Fruit fly (Drosophila melanogaster) whole organism, prepupa: ENCODE results near the gene Npc2h.

Experiments used
- Blimp-1 ChIP-seq: fragments of 200-800 bp; sonication (Bioruptor generic); optimal IDR thresholded peaks from 3 replicates; lab custom pipeline; 2017; ENCODE audit warnings: missing biosample characterization, missing genetic modification characterization, mild to moderate bottlenecking, moderate library complexity, missing genetic modification reagents
- CG11902 ChIP-seq: fragments of 200-800 bp; sonication (Bioruptor generic); optimal IDR thresholded peaks from 3 replicates; lab custom pipeline; 2016; ENCODE audit warnings: missing biosample characterization, missing genetic modification characterization
- CG15336 ChIP-seq: fragments of 200-800 bp; sonication (Bioruptor generic); IDR thresholded peaks from 2 replicates; pipeline ENCODE4 v1.3.6; 2022; ENCODE audit warnings: missing biosample characterization, missing genetic modification characterization
- CG1621 ChIP-seq: fragments of 200-800 bp; sonication (Bioruptor generic); optimal IDR thresholded peaks from 3 replicates; lab custom pipeline; 2018; ENCODE audit warnings: missing biosample characterization, mild to moderate bottlenecking, missing genetic modification characterization
- CG16779 ChIP-seq: fragments of 200-800 bp; sonication (Bioruptor generic); optimal IDR thresholded peaks from 3 replicates; lab custom pipeline; 2017; ENCODE audit warnings: missing biosample characterization, mild to moderate bottlenecking, missing genetic modification characterization
- CG31627 ChIP-seq: fragments of 200-800 bp; sonication (Bioruptor generic); optimal IDR thresholded peaks from 3 replicates; lab custom pipeline; 2016; ENCODE audit warnings: missing biosample characterization, missing genetic modification characterization
- CG34406 ChIP-seq: fragments of 200-800 bp; sonication (Bioruptor generic); optimal IDR thresholded peaks from 3 replicates; lab custom pipeline; 2016; ENCODE audit warnings: missing biosample characterization, missing genetic modification characterization
- CG4318 ChIP-seq: fragments of 200-800 bp; sonication (Bioruptor generic); optimal IDR thresholded peaks from 3 replicates; lab custom pipeline; 2017; ENCODE audit warnings: missing biosample characterization, mild to moderate bottlenecking, missing genetic modification characterization
- CG6163 ChIP-seq: fragments of 200-800 bp; sonication (Bioruptor generic); IDR thresholded peaks from 3 replicates; pipeline ENCODE4 v1.3.6; 2022; ENCODE audit warnings: missing biosample characterization, missing genetic modification characterization
- CG6276 ChIP-seq: fragments of 200-800 bp; sonication (Bioruptor generic); optimal IDR thresholded peaks from 2 replicates; lab custom pipeline; 2017; ENCODE audit warnings: missing biosample characterization, mild to moderate bottlenecking, missing genetic modification characterization
- CG6792 ChIP-seq: fragments of 200-800 bp; sonication (Bioruptor generic); optimal IDR thresholded peaks from 3 replicates; lab custom pipeline; 2016; ENCODE audit warnings: missing biosample characterization, missing genetic modification characterization
- CG6808 ChIP-seq: fragments of 200-800 bp; sonication (Bioruptor generic); optimal IDR thresholded peaks from 3 replicates; lab custom pipeline; 2017; ENCODE audit warnings: missing biosample characterization, missing genetic modification characterization, mild to moderate bottlenecking, moderate library complexity, missing genetic modification reagents
- CG6854 ChIP-seq: fragments of 200-800 bp; sonication (Bioruptor generic); optimal IDR thresholded peaks from 2 replicates; lab custom pipeline; 2017; ENCODE audit warnings: missing biosample characterization, mild to moderate bottlenecking, missing genetic modification characterization
- CG7368 ChIP-seq: fragments of 200-800 bp; sonication (Bioruptor generic); optimal IDR thresholded peaks from 3 replicates; lab custom pipeline; 2016; ENCODE audit warnings: missing biosample characterization, missing genetic modification characterization
- CG8119 ChIP-seq: fragments of 200-800 bp; sonication (Bioruptor generic); IDR thresholded peaks from 3 replicates; pipeline ENCODE4 v1.3.6; 2022; ENCODE audit warnings: missing biosample characterization, missing genetic modification characterization
- CG9139 ChIP-seq: fragments of 200-800 bp; sonication (Bioruptor generic); optimal IDR thresholded peaks from 3 replicates; lab custom pipeline; 2017; ENCODE audit warnings: missing biosample characterization, mild to moderate bottlenecking, missing genetic modification characterization
- Eip75B ChIP-seq: fragments of 200-800 bp; sonication (Bioruptor generic); optimal IDR thresholded peaks from 3 replicates; lab custom pipeline; 2016; ENCODE audit warnings: missing biosample characterization, missing genetic modification characterization
- Eip93F ChIP-seq: fragments of 200-800 bp; sonication (Bioruptor generic); optimal IDR thresholded peaks from 2 replicates; lab custom pipeline; 2016; ENCODE audit warnings: missing biosample characterization, mild to moderate bottlenecking, missing genetic modification characterization
- Ets21C ChIP-seq: fragments of 200-800 bp; sonication (Bioruptor generic); optimal IDR thresholded peaks from 3 replicates; lab custom pipeline; 2016; ENCODE audit warnings: missing biosample characterization, missing genetic modification characterization
- Gug ChIP-seq: fragments of 200-800 bp; sonication (Bioruptor generic); IDR thresholded peaks from 2 replicates; pipeline ENCODE4 v1.3.6; 2022; ENCODE audit warnings: missing biosample characterization, missing genetic modification characterization
- Hr39 ChIP-seq: fragments of 200-800 bp; sonication (Bioruptor generic); optimal IDR thresholded peaks from 2 replicates; lab custom pipeline; 2016; ENCODE audit warnings: missing biosample characterization, missing genetic modification characterization
- Hr4 ChIP-seq: fragments of 200-800 bp; sonication (Bioruptor generic); optimal IDR thresholded peaks from 3 replicates; lab custom pipeline; 2016; ENCODE audit warnings: missing biosample characterization, missing genetic modification characterization
- Met ChIP-seq: fragments of 200-800 bp; sonication (Bioruptor generic); optimal IDR thresholded peaks from 3 replicates; lab custom pipeline; 2016; ENCODE audit warnings: missing biosample characterization, missing genetic modification characterization
- OdsH ChIP-seq: fragments of 200-800 bp; sonication (Bioruptor generic); optimal IDR thresholded peaks from 3 replicates; lab custom pipeline; 2016; ENCODE audit warnings: missing biosample characterization, missing genetic modification characterization
- Smox ChIP-seq: fragments of 200-800 bp; sonication (Bioruptor generic); optimal IDR thresholded peaks from 3 replicates; lab custom pipeline; 2016; ENCODE audit warnings: missing biosample characterization, missing genetic modification characterization
- Sox102F ChIP-seq: fragments of 200-800 bp; sonication (Bioruptor generic); optimal IDR thresholded peaks from 2 replicates; lab custom pipeline; 2016; ENCODE audit warnings: missing biosample characterization, mild to moderate bottlenecking, missing genetic modification characterization
- Sox14 ChIP-seq: fragments of 200-800 bp; sonication (Bioruptor generic); optimal IDR thresholded peaks from 3 replicates; lab custom pipeline; 2016; ENCODE audit warnings: missing biosample characterization, missing genetic modification characterization
- Sox15 ChIP-seq: fragments of 200-800 bp; sonication (Bioruptor generic); optimal IDR thresholded peaks from 3 replicates; lab custom pipeline; 2016; ENCODE audit warnings: missing biosample characterization, missing genetic modification characterization
- achi ChIP-seq: fragments of 200-800 bp; sonication (Bioruptor generic); optimal IDR thresholded peaks from 3 replicates; lab custom pipeline; 2016; ENCODE audit warnings: missing biosample characterization, missing genetic modification characterization
- acj6 ChIP-seq: fragments of 200-800 bp; sonication (Bioruptor generic); optimal IDR thresholded peaks from 3 replicates; lab custom pipeline; 2016; ENCODE audit warnings: missing biosample characterization, missing genetic modification characterization
- cyc ChIP-seq: fragments of 200-800 bp; sonication (Bioruptor generic); optimal IDR thresholded peaks from 3 replicates; lab custom pipeline; 2016; ENCODE audit warnings: missing biosample characterization, missing genetic modification characterization
- fd59A ChIP-seq: fragments of 200-800 bp; sonication (Bioruptor generic); optimal IDR thresholded peaks from 2 replicates; lab custom pipeline; 2017; ENCODE audit warnings: missing biosample characterization, mild to moderate bottlenecking, missing genetic modification characterization, missing genetic modification reagents
- fkh ChIP-seq: fragments of 200-800 bp; sonication (Bioruptor generic); optimal IDR thresholded peaks from 3 replicates; lab custom pipeline; 2017; ENCODE audit warnings: missing biosample characterization, mild to moderate bottlenecking, missing genetic modification characterization, moderate library complexity
- net ChIP-seq: fragments of 200-800 bp; sonication (Bioruptor generic); optimal IDR thresholded peaks from 3 replicates; lab custom pipeline; 2016; ENCODE audit warnings: missing biosample characterization, missing genetic modification characterization
- pdm3 ChIP-seq: fragments of 200-800 bp; sonication (Bioruptor generic); optimal IDR thresholded peaks from 3 replicates; lab custom pipeline; 2016; ENCODE audit warnings: missing biosample characterization, missing genetic modification characterization
- salr ChIP-seq, 2 experiments: fragments of 200-800 bp; sonication (Bioruptor generic); optimal IDR thresholded peaks; 3 replicates each; lab custom pipeline; 2016 to 2018; ENCODE audit warnings: missing biosample characterization in 2 of 2, missing genetic modification characterization in 2 of 2, mild to moderate bottlenecking in 1 of 2
- spab ChIP-seq: fragments of 200-800 bp; sonication (Bioruptor generic); optimal IDR thresholded peaks from 2 replicates; lab custom pipeline; 2017; ENCODE audit warnings: missing biosample characterization, mild to moderate bottlenecking, missing genetic modification characterization, missing genetic modification reagents
- ss ChIP-seq, 2 experiments: fragments of 200-800 bp; sonication (Bioruptor generic); optimal IDR thresholded peaks; 2 replicates in 1 of 2; 3 replicates in 1 of 2; lab custom pipeline; 2017 to 2018; ENCODE audit warnings: mild to moderate bottlenecking in 2 of 2, missing biosample characterization in 2 of 2, missing genetic modification characterization in 2 of 2, moderate library complexity in 1 of 2
- svp ChIP-seq: fragments of 200-800 bp; sonication (Bioruptor generic); peaks from one replicate; lab custom pipeline; 2016; ENCODE audit warnings: missing biosample characterization, missing genetic modification characterization
- topi ChIP-seq: fragments of 200-800 bp; sonication (Bioruptor generic); optimal IDR thresholded peaks from 3 replicates; lab custom pipeline; 2016; ENCODE audit warnings: missing biosample characterization, missing genetic modification characterization
- vri ChIP-seq: fragments of 200-800 bp; sonication (Bioruptor generic); optimal IDR thresholded peaks from 3 replicates; lab custom pipeline; 2016; ENCODE audit warnings: missing biosample characterization, mild to moderate bottlenecking, missing genetic modification characterization

Npc2h gene

dm6 chr3R:30714395-30714794, 31.7 kb downstream of the Npc2h start (continued):
- TF ChIP-seq Met (GFP tag; lab: Kevin White, UChicago) (no peak), ss (GFP tag; optimal IDR thresholded peaks at IDR 0.05; lab: Kevin White, UChicago) (no peak), Eip75B (no peak), Hr39 (GFP tag; lab: Kevin White, UChicago) (no peak), topi (GFP tag; lab: Kevin White, UChicago) (no peak), CG9139 (no peak), CG11902 (GFP tag; lab: Kevin White, UChicago) (no peak), CG6276 (GFP tag; lab: Kevin White, UChicago) (no peak), spab (no peak), CG15336 (GFP tag; lab: Robert Waterston, UW) (peak; percentile 60), Hr4 (GFP tag; lab: Kevin White, UChicago) (peak; percentile 58), CG7368 (GFP tag; lab: Kevin White, UChicago) (no peak), fd59A (GFP tag; lab: Kevin White, UChicago) (no peak), Gug (GFP tag; lab: Robert Waterston, UW) (no peak), achi (GFP tag; lab: Kevin White, UChicago) (no peak), CG6792 (GFP tag; lab: Kevin White, UChicago) (no peak), CG16779 (no peak), CG31627 (GFP tag; lab: Kevin White, UChicago) (no peak), OdsH (GFP tag; lab: Kevin White, UChicago) (no peak), Sox102F (no peak), CG4318 (no peak), salr (GFP tag; optimal IDR thresholded peaks at IDR 0.05; lab: Kevin White, UChicago) (peak in 1 of 2 experiments; percentile 8), CG6854 (GFP tag; lab: Kevin White, UChicago) (no peak), CG6163 (GFP tag; lab: Robert Waterston, UW) (peak; percentile 57; the same call in 1 of the 3 replicates), CG34406 (GFP tag; lab: Kevin White, UChicago) (no peak), Ets21C (GFP tag; lab: Kevin White, UChicago) (no peak), net (no peak), CG1621 (tag; lab: Kevin White, UChicago) (no peak), vri (GFP tag; lab: Kevin White, UChicago) (no peak)
- TF ChIP-seq, all 60 proteins: peak for 8

- TF ChIP-seq CG1621 (tag; lab: Kevin White, UChicago) = no peak
- TF ChIP-seq CG15336 (GFP tag; lab: Robert Waterston, UW) = no peak
- no peak for TF ChIP-seq CG6854 (GFP tag; lab: Kevin White, UChicago)
- TF ChIP-seq Eip93F (GFP tag; lab: Kevin White, UChicago) = no peak
- no peak for TF ChIP-seq CG6163 (GFP tag; lab: Robert Waterston, UW)
- TF ChIP-seq Smox = no peak
- no peak for TF ChIP-seq Eip75B
- TF ChIP-seq CG6808 (GFP tag; lab: Kevin White, UChicago) = no peak
- TF ChIP-seq CG8119 (GFP tag; lab: Robert Waterston, UW) = no peak
- TF ChIP-seq CG4318 = no peak
- TF ChIP-seq Sox14 (GFP tag; lab: Kevin White, UChicago) = no peak
- no peak for TF ChIP-seq net
- TF ChIP-seq CG9139 = no peak
- no peak for TF ChIP-seq Blimp-1 (GFP tag; lab: Kevin White, UChicago)
- TF ChIP-seq fkh (GFP tag; lab: Kevin White, UChicago) = no peak
- TF ChIP-seq CG16779 = no peak
- no peak for TF ChIP-seq fd59A (GFP tag; lab: Kevin White, UChicago)
- TF ChIP-seq pdm3 (GFP tag; lab: Kevin White, UChicago) = no peak
- TF ChIP-seq acj6 = no peak
- no peak for TF ChIP-seq Sox15 (GFP tag; lab: Kevin White, UChicago)
Measured at dm6 chr3R:30710442-30710841, 35.6 kb downstream of the Npc2h start.

dm6 chr3R:30709270-30709669, 36.8 kb downstream of the Npc2h start:
- TF ChIP-seq cyc (GFP tag; lab: Kevin White, UChicago) (no peak), svp (GFP tag; lab: Kevin White, UChicago) (peak; percentile 73)
- TF ChIP-seq, all 60 proteins: peak for 1
